Fruit fly (Drosophila melanogaster) S2 (cell line): ENCODE data around the gene Ir7g.

Experiments used
- CG8478 ChIP-seq: fragments of >200 bp; optimal IDR thresholded peaks from 2 replicates; lab custom pipeline; 2018
- CTCF ChIP-seq, 2 experiments: fragments of >200 bp; optimal IDR thresholded peaks; 2 replicates each; lab custom pipeline; 2018

DNA sequence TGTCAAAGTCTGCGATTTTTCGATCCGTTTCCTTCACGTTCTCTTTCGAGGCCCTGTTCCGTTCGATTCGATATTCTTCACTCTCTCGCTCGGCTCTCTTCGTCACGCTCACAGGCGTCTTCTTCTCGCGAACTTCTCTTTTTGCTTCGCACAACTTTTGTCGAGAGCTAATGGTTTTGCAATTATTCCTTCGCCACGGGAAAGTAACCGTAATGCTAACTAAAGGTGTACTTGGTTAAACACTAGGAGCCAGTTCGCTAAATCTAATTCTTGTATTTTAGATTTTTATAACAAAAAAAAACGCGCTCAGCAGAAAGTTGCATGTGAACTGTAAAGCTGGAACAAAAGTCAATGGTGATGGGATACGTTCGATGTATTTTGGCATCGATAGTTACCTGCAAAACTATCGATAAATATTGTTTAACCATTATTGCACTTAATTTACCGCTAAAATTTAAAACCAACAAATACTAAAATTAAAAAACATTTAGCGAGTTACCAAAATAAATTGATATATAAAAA lies 46.6 kb downstream of the Ir7g start, which contains the start of gene mahe:
- TF ChIP-seq CG8478 (lab: Kevin White, UChicago) (no peak), CTCF (optimal IDR thresholded peaks at IDR 0.05; lab: Kevin White, UChicago) (no peak)
